Worm (Caenorhabditis elegans): ENCODE measurements around the gene nhr-27.

DNA sequence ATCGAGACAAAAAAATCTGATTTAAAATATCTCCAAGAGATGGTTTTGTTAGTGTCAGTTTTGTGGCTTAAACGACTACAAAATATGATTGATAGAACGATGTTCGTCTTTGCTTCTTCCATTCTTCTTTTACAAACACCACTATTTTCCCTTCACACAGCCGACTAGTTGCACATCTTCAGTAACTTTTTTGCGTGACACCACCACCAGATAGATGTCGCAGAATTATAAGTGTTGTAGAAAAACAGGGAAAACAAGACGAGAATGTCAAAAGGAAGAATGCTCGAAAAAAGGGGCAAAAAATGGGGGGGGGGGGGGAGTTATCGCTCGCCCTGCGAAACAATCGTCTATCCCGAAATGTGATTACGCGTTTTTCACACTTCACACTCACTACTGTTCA, 18.7 kb upstream of the nhr-27 start:
- no peak for TF ChIP-seq unc-39 (tag; optimal IDR thresholded peaks at IDR 0.05)
- no peak for TF ChIP-seq ceh-82 (tag; optimal IDR thresholded peaks at IDR 0.05)
- TF ChIP-seq nhr-21 (tag; optimal IDR thresholded peaks at IDR 0.05): no peak
- no peak for TF ChIP-seq egl-27 (tag; optimal IDR thresholded peaks at IDR 0.05)
- TF ChIP-seq dmd-4 (tag; optimal IDR thresholded peaks at IDR 0.05): no peak
- TF ChIP-seq sma-9 (GFP tag; optimal IDR thresholded peaks at IDR 0.05): no peak
- no peak for TF ChIP-seq sma-9 (tag; optimal IDR thresholded peaks at IDR 0.05)

Data from whole organism, L2 larva.